Worm (Caenorhabditis elegans): ENCODE data around the gene clec-86.

The clec-86 gene

ce11 chrX:7170575-7171297 lies 31.1 kb downstream of the clec-86 start, which contains the start of gene bar-1:
TSS of gene bar-1 (minus strand) at chrX:7170625.
- TF ChIP-seq mab-9 (GFP tag; IDR thresholded peaks at IDR 0.05) (no peak), elt-3 (tag; optimal IDR thresholded peaks at IDR 0.05) (peak in 1 of 6 experiments; percentile 8), blmp-1 (tag; optimal IDR thresholded peaks at IDR 0.05) (peak; percentile 8), elt-2 (tag; optimal IDR thresholded peaks at IDR 0.05) (peak; percentile 46)

ce11 chrX:7175389-7175788 lies 35.7 kb downstream of the clec-86 start:
- no peak for TF ChIP-seq ces-1 (GFP tag; optimal IDR thresholded peaks at IDR 0.05)
- TF ChIP-seq nhr-76 (tag; optimal IDR thresholded peaks at IDR 0.05) = no peak
- no peak for TF ChIP-seq ceh-88 (GFP tag; IDR thresholded peaks at IDR 0.05)
- TF ChIP-seq mep-1 (tag; optimal IDR thresholded peaks at IDR 0.05) = no peak
- TF ChIP-seq lin-14 (GFP tag; optimal IDR thresholded peaks at IDR 0.05) = peak; percentile 25
- TF ChIP-seq isw-1 (GFP tag; IDR thresholded peaks at IDR 0.05) = no peak
- no peak for TF ChIP-seq hpl-2 (GFP tag; optimal IDR thresholded peaks at IDR 0.05)
- no peak for TF ChIP-seq nhr-20 (tag; optimal IDR thresholded peaks at IDR 0.05)
- TF ChIP-seq C16A3.4 (tag; optimal IDR thresholded peaks at IDR 0.05) = no peak

- TF ChIP-seq nhr-19 (GFP tag; conservative IDR thresholded peaks at IDR 0.05) = no peak
- peak; percentile 16 for TF ChIP-seq snu-23 (GFP tag; optimal IDR thresholded peaks at IDR 0.05)
- no peak for TF ChIP-seq C34B4.2 (tag; optimal IDR thresholded peaks at IDR 0.05)
- peak in 1 of 2 experiments; percentile 21 for TF ChIP-seq lin-35 (GFP tag; optimal IDR thresholded peaks at IDR 0.05)
- TF ChIP-seq nhr-90 (tag; optimal IDR thresholded peaks at IDR 0.05; ENCODE audit: poor library complexity) = peak; percentile 32
- peak; percentile 23 for TF ChIP-seq nhr-85 (tag)
- TF ChIP-seq xbp-1 (tag; optimal IDR thresholded peaks at IDR 0.05) = no peak
- TF ChIP-seq unc-30 (tag; optimal IDR thresholded peaks at IDR 0.05) = no peak
Measured at ce11 chrX:7176817-7177216, 37.1 kb downstream of the clec-86 start.

ce11 chrX:7177341-7177740 lies 37.7 kb downstream of the clec-86 start, which contains the start of gene F43E12.1:
TSS of gene F43E12.1 (plus strand) at chrX:7177641.
- no peak for TF ChIP-seq skn-1 (tag; optimal IDR thresholded peaks at IDR 0.05)
- no peak for TF ChIP-seq zag-1 (tag; optimal IDR thresholded peaks at IDR 0.05)
- TF ChIP-seq nhr-76 (tag; optimal IDR thresholded peaks at IDR 0.05) = no peak
- TF ChIP-seq lin-35 (GFP tag; optimal IDR thresholded peaks at IDR 0.05) = no peak
- TF ChIP-seq mef-2 (tag; optimal IDR thresholded peaks at IDR 0.05) = no peak
- no peak for TF ChIP-seq Y116A8C.19 (tag; optimal IDR thresholded peaks at IDR 0.05; ENCODE audit: borderline replicate concordance)
- no peak for TF ChIP-seq egl-27 (tag; optimal IDR thresholded peaks at IDR 0.05)
- TF ChIP-seq zip-4 (GFP tag; optimal IDR thresholded peaks at IDR 0.05) = no peak
- no peak for TF ChIP-seq nhr-47 (tag; optimal IDR thresholded peaks at IDR 0.05)
- no peak for TF ChIP-seq unc-62 (GFP tag; optimal IDR thresholded peaks at IDR 0.05)
- no peak for TF ChIP-seq nhr-11 (tag; optimal IDR thresholded peaks at IDR 0.05)
- no peak for TF ChIP-seq nhr-19 (GFP tag; conservative IDR thresholded peaks at IDR 0.05)
- no peak for TF ChIP-seq pax-3 (tag; optimal IDR thresholded peaks at IDR 0.05)
- no peak for TF ChIP-seq C34B4.2 (tag; optimal IDR thresholded peaks at IDR 0.05)
- no peak for TF ChIP-seq lin-15B (tag; optimal IDR thresholded peaks at IDR 0.05)

- peak; percentile 42 to 82 (median 71) for TF ChIP-seq ceh-82 (tag; optimal IDR thresholded peaks at IDR 0.05)
- TF ChIP-seq dpl-1 (GFP tag; optimal IDR thresholded peaks at IDR 0.05) = peak; percentile 11 to 41 (median 36)
- no peak for TF ChIP-seq C34B4.2 (tag; optimal IDR thresholded peaks at IDR 0.05)
- peak; percentile 83 for TF ChIP-seq lin-14 (GFP tag; optimal IDR thresholded peaks at IDR 0.05)
- peak; percentile 53 for TF ChIP-seq lin-39 (tag; optimal IDR thresholded peaks at IDR 0.05)
- TF ChIP-seq hlh-17 (GFP tag; optimal IDR thresholded peaks at IDR 0.05; ENCODE audit: borderline replicate concordance) = no peak
- TF ChIP-seq sup-37 (GFP tag; optimal IDR thresholded peaks at IDR 0.05) = peak; percentile 65
- TF ChIP-seq hpl-2 (GFP tag; optimal IDR thresholded peaks at IDR 0.05) = peak; percentile 96
- peak; percentile 71 for TF ChIP-seq lin-13 (GFP tag; optimal IDR thresholded peaks at IDR 0.05)
- TF ChIP-seq nhr-47 (tag; optimal IDR thresholded peaks at IDR 0.05) = peak; percentile 94
- TF ChIP-seq elt-3 (tag; optimal IDR thresholded peaks at IDR 0.05) = peak in 5 of 6 experiments; percentile 17 to 98 (median 85)
- TF ChIP-seq isw-1 (GFP tag; IDR thresholded peaks at IDR 0.05) = peak; percentile 40; the same call in 1 of the 2 replicates
- TF ChIP-seq nhr-77 (tag; optimal IDR thresholded peaks at IDR 0.05) = peak; percentile 94
- no peak for TF ChIP-seq nhr-76 (tag; optimal IDR thresholded peaks at IDR 0.05)
- peak; percentile 55 for TF ChIP-seq vab-15 (tag; optimal IDR thresholded peaks at IDR 0.05)
- TF ChIP-seq ces-1 (GFP tag; optimal IDR thresholded peaks at IDR 0.05) = no peak
- no peak for TF ChIP-seq pag-3 (tag; optimal IDR thresholded peaks at IDR 0.05; ENCODE audit: borderline replicate concordance, insufficient read depth)
- peak; percentile 17 for TF ChIP-seq pqm-1 (tag; optimal IDR thresholded peaks at IDR 0.05)
- no peak for TF ChIP-seq unc-86 (tag; optimal IDR thresholded peaks at IDR 0.05)
Measured at ce11 chrX:7181627-7182026, 42.0 kb downstream of the clec-86 start.
